Worm (Caenorhabditis elegans) whole organism, young adult: ENCODE results near the gene byn-1.

Source experiments
- F22D6.2 ChIP-seq: sonication (generic microtip); optimal IDR thresholded peaks from 2 replicates; lab custom pipeline; 2016; ENCODE audit warnings: mild to moderate bottlenecking, missing genetic modification characterization, missing compliant biosample characterization
- ZK185.1 ChIP-seq: sonication (generic microtip); optimal IDR thresholded peaks from 2 replicates; lab custom pipeline; 2016; ENCODE audit warnings: mild to moderate bottlenecking, missing genetic modification characterization, missing compliant biosample characterization; ENCODE audit not compliant: poor library complexity, severe bottlenecking
- ama-1 ChIP-seq, 3 experiments: fragments of 150-350 bp in 1 of 3; sonication (generic microtip) in 2 of 3; optimal IDR thresholded peaks; 2 replicates each; lab custom pipeline; 2014 to 2018; ENCODE audit warnings: missing biosample characterization in 2 of 3, missing genetic modification characterization in 2 of 3, missing genetic modification reagents in 2 of 3
- cebp-1 ChIP-seq, 2 experiments: fragments of 200-800 bp in 1 of 2; sonication (Bioruptor generic) in 1 of 2; sonication (generic microtip) in 1 of 2; IDR thresholded peaks in 1 of 2; optimal IDR thresholded peaks in 1 of 2; 2 replicates each; pipeline versions ENCODE4 v1.3.6 to Lab custom; 2017 to 2022; ENCODE audit warnings: missing compliant biosample characterization in 2 of 2, missing genetic modification characterization in 2 of 2, mild to moderate bottlenecking in 1 of 2, missing genetic modification reagents in 1 of 2, moderate library complexity in 1 of 2
- chd-7 ChIP-seq: sonication (generic microtip); optimal IDR thresholded peaks from 2 replicates; lab custom pipeline; 2016; ENCODE audit warnings: mild to moderate bottlenecking, missing genetic modification characterization, moderate library complexity, missing compliant biosample characterization
- ekl-4 ChIP-seq: fragments of 200-800 bp; sonication (Bioruptor generic); IDR thresholded peaks from 2 replicates; pipeline ENCODE4 v1.3.6; 2022; ENCODE audit warnings: missing genetic modification reagents, missing genetic modification characterization, missing compliant biosample characterization
- him-1 ChIP-seq: sonication (generic microtip); optimal IDR thresholded peaks from 2 replicates; lab custom pipeline; 2016; ENCODE audit warnings: missing genotype, missing genetic modification reagents, missing genetic modification characterization, missing compliant biosample characterization
- lin-40 ChIP-seq: sonication (generic microtip); optimal IDR thresholded peaks from 2 replicates; lab custom pipeline; 2016; ENCODE audit warnings: missing genetic modification characterization, mild to moderate bottlenecking, missing compliant biosample characterization, missing genotype, missing genetic modification reagents
- lir-1 ChIP-seq: fragments of 200-800 bp; sonication (Bioruptor generic); conservative IDR thresholded peaks from 2 replicates; pipeline ENCODE4 v1.3.6; 2022; ENCODE audit warnings: missing genetic modification reagents, missing genetic modification characterization, missing compliant biosample characterization
- madf-8 ChIP-seq: fragments of 200-800 bp; sonication (Bioruptor generic); conservative IDR thresholded peaks from 2 replicates; pipeline ENCODE4 v1.3.6; 2022; ENCODE audit warnings: missing genetic modification reagents, missing genetic modification characterization, missing compliant biosample characterization
- pbrm-1 ChIP-seq: fragments of 200-800 bp; sonication (Bioruptor generic); IDR thresholded peaks from 2 replicates; pipeline ENCODE4 v1.3.6; 2022; ENCODE audit warnings: missing genetic modification reagents, missing genetic modification characterization, missing compliant biosample characterization
- snpc-1.1 ChIP-seq: sonication (generic microtip); optimal IDR thresholded peaks from 2 replicates; lab custom pipeline; 2017; ENCODE audit warnings: missing genetic modification characterization, mild to moderate bottlenecking, missing compliant biosample characterization, antibody characterized with exemption, moderate library complexity, missing genotype, missing genetic modification reagents; ENCODE audit not compliant: insufficient read depth

ce11 chrIII:6884203-6884602, 47.6 kb upstream of the byn-1 start, which contains the start of gene med-2:
- TF ChIP-seq F22D6.2 (tag; lab: Kevin White, UChicago) (no peak), cebp-1 (GFP tag; IDR thresholded peaks at IDR 0.05; lab: Robert Waterston, UW) (no peak), cebp-1 (tag; optimal IDR thresholded peaks at IDR 0.05; lab: Kevin White, UChicago) (no peak), lir-1 (GFP tag; lab: Robert Waterston, UW) (no peak), ekl-4 (no peak), lin-40 (no peak), ZK185.1 (tag; lab: Kevin White, UChicago) (no peak), madf-8 (GFP tag; lab: Robert Waterston, UW) (no peak), him-1 (tag; lab: Kevin White, UChicago) (no peak), ama-1 (optimal IDR thresholded peaks at IDR 0.05; lab: Kevin White, UChicago) (no peak), ama-1 (GFP tag; optimal IDR thresholded peaks at IDR 0.05; lab: Kevin White, UChicago) (no peak), pbrm-1 (GFP tag; lab: Robert Waterston, UW) (no peak), chd-7 (no peak), snpc-1.1 (no peak)
